Fruit fly (Drosophila melanogaster): ENCODE measurements around the gene CG32669.

Gene CG32669

dm6 chrX:10857376-10857775 is 12.5 kb upstream of the CG32669 start, which contains the start of the genes sofe and CG2186 (continued):
- TF ChIP-seq CG15514 (GFP tag; optimal IDR thresholded peaks at IDR 0.05) = peak; percentile 69
- TF ChIP-seq CG5245 (GFP tag; optimal IDR thresholded peaks at IDR 0.05) = no peak
- TF ChIP-seq CG9215 (GFP tag; IDR thresholded peaks at IDR 0.05) = peak; percentile 38; the same call in 1 of the 2 replicates
- TF ChIP-seq gcm2 (GFP tag; optimal IDR thresholded peaks at IDR 0.05) = no peak
- TF ChIP-seq ase (GFP tag; IDR thresholded peaks at IDR 0.05) = no peak
- TF ChIP-seq CG15073 (GFP tag; optimal IDR thresholded peaks at IDR 0.05) = no peak
- no peak for TF ChIP-seq slou (GFP tag; optimal IDR thresholded peaks at IDR 0.05)
- no peak for TF ChIP-seq tio (GFP tag; optimal IDR thresholded peaks at IDR 0.05)
- TF ChIP-seq CG9727 (GFP tag; optimal IDR thresholded peaks at IDR 0.05) = peak; percentile 51
- no peak for TF ChIP-seq zf30C (GFP tag; optimal IDR thresholded peaks at IDR 0.05)
- TF ChIP-seq bcd (GFP tag; optimal IDR thresholded peaks at IDR 0.05) = no peak
- peak; percentile 43 for TF ChIP-seq Hr3 (GFP tag; optimal IDR thresholded peaks at IDR 0.05)
- peak; percentile 67 for TF ChIP-seq CG6791 (GFP tag; IDR thresholded peaks at IDR 0.05; ENCODE audit: partially characterized antibody)
- no peak for TF ChIP-seq CG17802 (tag; optimal IDR thresholded peaks at IDR 0.05)
- peak; percentile 25 for TF ChIP-seq Bteb2 (GFP tag; optimal IDR thresholded peaks at IDR 0.05)
- TF ChIP-seq jigr1 (GFP tag; IDR thresholded peaks at IDR 0.05) = no peak
- no peak for TF ChIP-seq Fer2 (tag; optimal IDR thresholded peaks at IDR 0.05)
- TF ChIP-seq E2f2 (GFP tag; IDR thresholded peaks at IDR 0.05) = peak; percentile 79
- no peak for TF ChIP-seq CG2199 (GFP tag; IDR thresholded peaks at IDR 0.05)
- no peak for TF ChIP-seq da (GFP tag; optimal IDR thresholded peaks at IDR 0.05)
- no peak for TF ChIP-seq schlank (tag; optimal IDR thresholded peaks at IDR 0.05)
- TF ChIP-seq Blimp-1 (GFP tag; optimal IDR thresholded peaks at IDR 0.05) = no peak
- TF ChIP-seq CG4282 (GFP tag; optimal IDR thresholded peaks at IDR 0.05) = no peak
- no peak for TF ChIP-seq CG11560 (tag; IDR thresholded peaks at IDR 0.05)
- TF ChIP-seq Hand (GFP tag; optimal IDR thresholded peaks at IDR 0.05) = no peak
- TF ChIP-seq CG17186 (GFP tag; optimal IDR thresholded peaks at IDR 0.05) = peak; percentile 68
- peak in 1 of 3 experiments; percentile 24 for TF ChIP-seq lola (GFP tag; optimal IDR thresholded peaks at IDR 0.05)
- no peak for TF ChIP-seq cwo (GFP tag; optimal IDR thresholded peaks at IDR 0.05)
- peak; percentile 59 for TF ChIP-seq zen (tag; optimal IDR thresholded peaks at IDR 0.05)
- TF ChIP-seq ttk (GFP tag; IDR thresholded peaks at IDR 0.05) = peak; percentile 38; the same call in 1 of the 2 replicates
- peak; percentile 11 for TF ChIP-seq CG10979 (tag; optimal IDR thresholded peaks at IDR 0.05)
- no peak for TF ChIP-seq ro (GFP tag; IDR thresholded peaks at IDR 0.05)
- TF ChIP-seq Pdp1 (GFP tag; optimal IDR thresholded peaks at IDR 0.05) = peak; percentile 6 to 46
- TF ChIP-seq HLH54F (GFP tag; optimal IDR thresholded peaks at IDR 0.05) = peak; percentile 54
- TF ChIP-seq psq (GFP tag; optimal IDR thresholded peaks at IDR 0.05) = peak; percentile 21
- TF ChIP-seq Nf-YA (GFP tag; IDR thresholded peaks at IDR 0.05) = no peak
- TF ChIP-seq crol (GFP tag; IDR thresholded peaks at IDR 0.05) = no peak
- TF ChIP-seq CG13296 (GFP tag; optimal IDR thresholded peaks at IDR 0.05) = no peak
- peak; percentile 5 for TF ChIP-seq NC2α (GFP tag; optimal IDR thresholded peaks at IDR 0.05)
- TF ChIP-seq dimm (GFP tag; IDR thresholded peaks at IDR 0.05) = no peak
- peak; percentile 81 for TF ChIP-seq vnd (GFP tag; IDR thresholded peaks at IDR 0.05; ENCODE audit: partially characterized antibody)
- TF ChIP-seq CG14860 (GFP tag; IDR thresholded peaks at IDR 0.05; ENCODE audit: partially characterized antibody) = peak; percentile 80
- peak; percentile 21 for TF ChIP-seq Nf-YC (tag; optimal IDR thresholded peaks at IDR 0.05)
- TF ChIP-seq salm (tag; optimal IDR thresholded peaks at IDR 0.05) = no peak
- peak; percentile 15 for TF ChIP-seq CG4854 (GFP tag; optimal IDR thresholded peaks at IDR 0.05)
- TF ChIP-seq mam (GFP tag; optimal IDR thresholded peaks at IDR 0.05) = peak; percentile 75
- TF ChIP-seq pnt (GFP tag; optimal IDR thresholded peaks at IDR 0.05) = peak; percentile 35
- peak; percentile 53 for TF ChIP-seq CG12942 (GFP tag; optimal IDR thresholded peaks at IDR 0.05)
- TF ChIP-seq CG14710 (tag; optimal IDR thresholded peaks at IDR 0.05) = peak; percentile 82
- 0 out of 4 replicates have a peak, but pooled peaks have one; percentile 50 for TF ChIP-seq chinmo (GFP tag; IDR thresholded peaks at IDR 0.05; ENCODE audit: partially characterized antibody)
- peak; percentile 81 for TF ChIP-seq lilli (GFP tag; optimal IDR thresholded peaks at IDR 0.05)

Measured in whole organism, embryonic.